Fruit fly (Drosophila melanogaster) whole organism, pupa: ENCODE results near the gene mEFG1.
A peak's percentile ranks its signal among the peaks of the same experiment; 100 is the strongest.

Experiments
- CG10348 ChIP-seq: fragments of 200-800 bp; sonication (Bioruptor generic); IDR thresholded peaks from 2 replicates; pipeline ENCODE4 v1.3.6; 2022; ENCODE audit warnings: missing biosample characterization, missing genetic modification characterization
- CG12605 ChIP-seq: fragments of 200-800 bp; sonication (Bioruptor generic); IDR thresholded peaks from 2 replicates; pipeline ENCODE4 v1.3.6; 2022; ENCODE audit warnings: missing biosample characterization, missing genetic modification characterization
- CG14655 ChIP-seq: fragments of 200-800 bp; sonication (Bioruptor generic); optimal IDR thresholded peaks from 3 replicates; lab custom pipeline; 2017; ENCODE audit warnings: mild to moderate bottlenecking, missing biosample characterization, missing genetic modification reagents, missing genetic modification characterization
- CG15710 ChIP-seq: fragments of 200-800 bp; sonication (Bioruptor generic); optimal IDR thresholded peaks from 2 replicates; lab custom pipeline; 2018; ENCODE audit warnings: missing biosample characterization, mild to moderate bottlenecking, missing genetic modification characterization, moderate library complexity
- CG17806 ChIP-seq: fragments of 200-800 bp; sonication (Bioruptor generic); optimal IDR thresholded peaks from 2 replicates; lab custom pipeline; 2018; ENCODE audit warnings: missing biosample characterization, mild to moderate bottlenecking, missing genetic modification characterization, moderate library complexity
- CG32121 ChIP-seq: fragments of 200-800 bp; sonication (Bioruptor generic); IDR thresholded peaks from 2 replicates; pipeline ENCODE4 v1.3.6; 2022; ENCODE audit warnings: missing biosample characterization, missing genetic modification characterization
- CG34367 ChIP-seq: fragments of 200-800 bp; sonication (Bioruptor generic); optimal IDR thresholded peaks from 2 replicates; lab custom pipeline; 2018; ENCODE audit warnings: missing biosample characterization, mild to moderate bottlenecking, missing genetic modification characterization
- CG4496 ChIP-seq: fragments of 200-800 bp; sonication (Bioruptor generic); IDR thresholded peaks from 3 replicates; pipeline ENCODE4 v1.3.6; 2022; ENCODE audit warnings: missing biosample characterization, missing genetic modification characterization
- CG8159 ChIP-seq: fragments of 200-800 bp; sonication (Bioruptor generic); optimal IDR thresholded peaks from 3 replicates; lab custom pipeline; 2018; ENCODE audit warnings: missing biosample characterization, mild to moderate bottlenecking, missing genetic modification characterization, moderate library complexity
- CG8301 ChIP-seq: fragments of 200-800 bp; sonication (Bioruptor generic); optimal IDR thresholded peaks from 2 replicates; lab custom pipeline; 2018; ENCODE audit warnings: missing biosample characterization, mild to moderate bottlenecking, missing genetic modification characterization
- CG9948 ChIP-seq: fragments of 200-800 bp; sonication (Bioruptor generic); optimal IDR thresholded peaks from 2 replicates; lab custom pipeline; 2018; ENCODE audit warnings: missing biosample characterization, mild to moderate bottlenecking, missing genetic modification characterization, moderate library complexity
- D1 ChIP-seq: fragments of 200-800 bp; sonication (Bioruptor generic); optimal IDR thresholded peaks from 2 replicates; lab custom pipeline; 2018; ENCODE audit warnings: missing biosample characterization, mild to moderate bottlenecking, missing genetic modification characterization, moderate library complexity
- EcR ChIP-seq: fragments of 200-800 bp; sonication (Bioruptor generic); optimal IDR thresholded peaks from 3 replicates; lab custom pipeline; 2019; ENCODE audit warnings: missing biosample characterization, missing genetic modification characterization, mild to moderate bottlenecking, moderate library complexity, missing genetic modification reagents
- Ets98B ChIP-seq: fragments of 200-800 bp; sonication (Bioruptor generic); IDR thresholded peaks from 2 replicates; pipeline ENCODE4 v1.3.6; 2022; ENCODE audit warnings: missing biosample characterization, missing genetic modification characterization
- Pif1A ChIP-seq: fragments of 200-800 bp; sonication (Bioruptor generic); optimal IDR thresholded peaks from 3 replicates; lab custom pipeline; 2016; ENCODE audit warnings: missing biosample characterization, missing genetic modification characterization
- Pif1B ChIP-seq: fragments of 200-800 bp; sonication (Bioruptor generic); optimal IDR thresholded peaks from 3 replicates; lab custom pipeline; 2016; ENCODE audit warnings: missing biosample characterization, missing genetic modification characterization
- Snoo ChIP-seq: fragments of 200-800 bp; sonication (Bioruptor generic); optimal IDR thresholded peaks from 3 replicates; lab custom pipeline; 2017; ENCODE audit warnings: missing biosample characterization, mild to moderate bottlenecking, missing genetic modification characterization, inconsistent platforms
- fd96Ca ChIP-seq: fragments of 200-800 bp; sonication (Bioruptor generic); IDR thresholded peaks from 3 replicates; pipeline ENCODE4 v1.3.6; 2022; ENCODE audit warnings: missing biosample characterization, missing genetic modification characterization
- gl ChIP-seq: fragments of 200-800 bp; sonication (Bioruptor generic); optimal IDR thresholded peaks from 2 replicates; lab custom pipeline; 2018; ENCODE audit warnings: missing biosample characterization, mild to moderate bottlenecking, missing genetic modification characterization
- rn ChIP-seq: fragments of 200-800 bp; sonication (Bioruptor generic); IDR thresholded peaks from 2 replicates; pipeline ENCODE4 v1.3.6; 2022; ENCODE audit warnings: missing biosample characterization, missing genetic modification characterization

Gene mEFG1

dm6 chr2L:7227434-7227833 is 4.6 kb upstream of the mEFG1 start, which contains the start of gene CG43799:
TSS of gene CG43799 (plus strand) at chr2L:7227734.
- TF ChIP-seq Pif1A (GFP tag; lab: Kevin White, UChicago) = no peak
- TF ChIP-seq Snoo (tag; lab: Kevin White, UChicago) = no peak
- no peak for TF ChIP-seq CG34367 (tag; lab: Kevin White, UChicago)
- no peak for TF ChIP-seq CG8301
- no peak for TF ChIP-seq Pif1B
- TF ChIP-seq CG12605 (GFP tag; lab: Robert Waterston, UW) = no peak
- TF ChIP-seq rn (GFP tag; lab: Robert Waterston, UW) = no peak
- TF ChIP-seq CG10348 (GFP tag; lab: Robert Waterston, UW) = no peak
- TF ChIP-seq CG8159 = no peak
- no peak for TF ChIP-seq gl (tag; lab: Kevin White, UChicago)

DNA sequence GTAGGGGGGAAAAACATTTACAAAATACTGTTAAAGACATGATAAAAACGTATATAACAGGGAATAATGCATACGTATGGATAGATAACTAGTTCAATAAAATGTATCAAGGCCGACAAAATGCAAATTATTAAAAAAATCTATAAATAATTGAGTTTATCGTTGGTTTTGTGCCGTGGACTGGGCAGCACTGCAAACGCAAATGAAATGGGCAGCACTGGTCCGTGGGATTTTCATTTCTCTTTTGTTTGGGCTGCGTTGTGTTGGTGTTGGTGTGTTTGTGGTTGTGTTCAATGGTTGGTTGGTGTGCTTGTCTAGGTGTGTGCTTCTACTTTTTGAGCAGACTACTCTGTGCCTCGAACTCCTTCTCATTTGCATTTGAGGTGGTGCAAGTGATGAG is 3.7 kb upstream of the mEFG1 start:
- TF ChIP-seq rn (GFP tag; lab: Robert Waterston, UW) = no peak
- TF ChIP-seq Snoo (tag; lab: Kevin White, UChicago) = no peak
- no peak for TF ChIP-seq gl (tag; lab: Kevin White, UChicago)
- no peak for TF ChIP-seq fd96Ca (GFP tag; lab: Robert Waterston, UW)
- TF ChIP-seq CG14655 (GFP tag; lab: Kevin White, UChicago) = no peak
- no peak for TF ChIP-seq CG17806 (tag; lab: Kevin White, UChicago)
- no peak for TF ChIP-seq EcR (GFP tag; lab: Kevin White, UChicago)
- TF ChIP-seq CG32121 (GFP tag; lab: Robert Waterston, UW) = no peak
- TF ChIP-seq CG12605 (GFP tag; lab: Robert Waterston, UW) = no peak
- TF ChIP-seq CG10348 (GFP tag; lab: Robert Waterston, UW) = no peak
- TF ChIP-seq CG8301 = no peak
- no peak for TF ChIP-seq Ets98B (GFP tag; lab: Robert Waterston, UW)
- no peak for TF ChIP-seq Pif1B
- no peak for TF ChIP-seq CG15710 (tag; lab: Kevin White, UChicago)
- TF ChIP-seq CG4496 (GFP tag; lab: Robert Waterston, UW) = no peak

DNA sequence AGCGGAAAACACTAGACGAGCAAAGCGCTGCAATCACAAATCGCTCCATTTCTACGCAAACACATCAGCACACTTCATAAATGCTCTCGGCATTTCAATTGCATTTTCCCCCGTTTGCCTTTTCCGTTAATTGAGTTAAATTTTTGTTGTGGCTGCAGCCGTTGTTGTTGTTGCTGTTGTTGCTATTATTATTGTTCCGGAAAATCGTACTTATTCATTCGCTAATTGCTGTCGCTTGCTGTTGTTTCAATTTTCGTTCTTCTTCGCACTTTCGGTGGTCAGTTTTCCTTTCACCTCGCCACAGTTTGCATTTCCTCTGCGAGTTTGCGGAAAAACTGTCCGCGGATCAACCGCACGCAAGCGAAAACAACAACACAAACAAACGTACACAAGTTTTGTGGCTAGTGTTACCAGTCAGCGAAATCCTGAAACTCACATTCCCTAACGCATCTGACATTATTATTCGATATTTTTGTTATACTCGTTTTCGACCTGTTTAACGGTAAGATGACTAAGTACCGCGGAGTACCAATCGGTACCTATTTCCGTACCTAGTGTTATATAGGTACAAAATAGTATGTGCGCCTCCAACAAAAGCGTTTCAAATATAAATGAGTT is 3.1 kb downstream of the mEFG1 start, which contains the start of gene CG13784:
Gene CG13784 (minus strand): TSS at position 384 of the 618 bp plus-strand sequence.
- TF ChIP-seq CG12605 (GFP tag; lab: Robert Waterston, UW) = peak; percentile 19; the same call in 1 of the 2 replicates
- TF ChIP-seq CG32121 (GFP tag; lab: Robert Waterston, UW) = peak; percentile 33
- TF ChIP-seq CG9948 (tag; lab: Kevin White, UChicago) = no peak
- peak; percentile 19 for TF ChIP-seq CG15710 (tag; lab: Kevin White, UChicago)
- TF ChIP-seq CG4496 (GFP tag; lab: Robert Waterston, UW) = peak; percentile 76
- TF ChIP-seq fd96Ca (GFP tag; lab: Robert Waterston, UW) = no peak
- TF ChIP-seq Ets98B (GFP tag; lab: Robert Waterston, UW) = 0 out of 2 replicates have a peak, but pooled peaks have one; percentile 44
- peak; percentile 16 for TF ChIP-seq CG8301
- TF ChIP-seq gl (tag; lab: Kevin White, UChicago) = no peak
- peak; percentile 14 for TF ChIP-seq Snoo (tag; lab: Kevin White, UChicago)
- TF ChIP-seq Pif1B = peak; percentile 28
- no peak for TF ChIP-seq Pif1A (GFP tag; lab: Kevin White, UChicago)
- peak; percentile 13 for TF ChIP-seq CG34367 (tag; lab: Kevin White, UChicago)

- peak; percentile 5 for TF ChIP-seq CG8301
- no peak for TF ChIP-seq CG15710 (tag; lab: Kevin White, UChicago)
- peak; percentile 8; the same call in 2 of the 3 replicates for TF ChIP-seq CG4496 (GFP tag; lab: Robert Waterston, UW)
- peak; percentile 6 for TF ChIP-seq CG14655 (GFP tag; lab: Kevin White, UChicago)
Measured at dm6 chr2L:7219172-7219571, 3.7 kb downstream of the mEFG1 start.

DNA sequence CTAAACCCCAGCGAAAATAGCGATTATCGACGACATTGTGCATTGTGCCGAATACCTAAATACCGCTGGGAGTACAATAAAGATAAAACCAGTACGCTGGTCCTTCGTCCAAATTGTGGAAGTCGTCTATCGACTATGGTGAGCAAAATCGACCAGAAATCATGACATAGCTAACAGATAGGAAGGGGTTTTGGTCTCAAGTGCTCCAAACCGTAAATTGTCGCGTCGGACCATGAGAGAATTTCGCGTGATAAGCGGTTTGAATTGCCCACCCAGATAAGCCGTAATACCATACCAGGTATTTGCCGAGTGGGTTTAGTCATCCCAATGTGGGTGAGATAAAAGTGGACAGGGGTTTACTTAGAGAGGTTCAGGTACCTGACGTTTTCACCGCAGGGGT is 5.0 kb downstream of the mEFG1 start:
- TF ChIP-seq CG34367 (tag; lab: Kevin White, UChicago) (no peak), fd96Ca (GFP tag; lab: Robert Waterston, UW) (no peak), CG32121 (GFP tag; lab: Robert Waterston, UW) (no peak), CG9948 (tag; lab: Kevin White, UChicago) (no peak), CG8301 (no peak), Snoo (tag; lab: Kevin White, UChicago) (no peak), Ets98B (GFP tag; lab: Robert Waterston, UW) (no peak), gl (tag; lab: Kevin White, UChicago) (no peak), CG12605 (GFP tag; lab: Robert Waterston, UW) (no peak), CG14655 (GFP tag; lab: Kevin White, UChicago) (no peak), CG15710 (tag; lab: Kevin White, UChicago) (no peak)

DNA sequence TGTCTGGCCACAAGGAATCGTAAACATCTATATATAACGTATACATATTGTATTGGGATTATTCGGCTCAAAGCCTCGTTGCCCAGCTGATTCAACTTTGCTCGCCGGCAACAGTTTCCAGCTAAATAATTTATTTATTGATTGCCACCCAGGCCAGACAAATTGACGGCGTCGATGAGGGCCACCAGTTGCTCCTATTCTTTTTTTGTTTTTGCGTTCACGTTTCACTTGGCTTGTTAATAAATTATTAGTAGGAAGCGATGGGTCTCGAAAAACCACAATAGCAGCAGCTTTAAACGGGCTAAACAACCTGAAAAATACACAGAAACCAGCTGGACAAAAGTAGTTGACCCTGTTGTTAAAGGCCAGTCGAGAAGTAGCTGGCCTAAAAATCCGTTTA is 5.8 kb downstream of the mEFG1 start:
- peak; percentile 6 for TF ChIP-seq EcR (GFP tag; lab: Kevin White, UChicago)
- no peak for TF ChIP-seq CG32121 (GFP tag; lab: Robert Waterston, UW)
- no peak for TF ChIP-seq CG8159
- 0 out of 3 replicates have a peak, but pooled peaks have one; percentile 34 for TF ChIP-seq CG4496 (GFP tag; lab: Robert Waterston, UW)
- no peak for TF ChIP-seq Ets98B (GFP tag; lab: Robert Waterston, UW)

DNA sequence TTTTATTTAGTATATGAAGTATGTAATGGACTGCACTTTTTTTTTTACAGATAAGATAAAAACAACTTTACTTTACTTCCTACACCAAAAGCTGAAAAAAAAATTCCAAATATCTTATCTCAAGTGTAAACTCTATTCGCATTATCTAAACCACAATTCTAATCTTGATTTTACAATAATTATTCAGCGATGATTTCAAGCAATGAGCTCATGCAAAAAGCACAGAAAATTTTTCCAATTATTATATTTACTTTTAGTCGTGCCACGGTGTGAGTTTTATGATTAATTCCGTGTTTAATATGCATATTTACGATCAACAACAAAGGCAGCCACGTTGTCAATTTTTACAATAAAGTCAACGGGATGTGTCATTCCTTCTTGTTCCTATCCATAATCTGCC is 6.6 kb downstream of the mEFG1 start:
- no peak for TF ChIP-seq D1 (tag; lab: Kevin White, UChicago)
- TF ChIP-seq fd96Ca (GFP tag; lab: Robert Waterston, UW) = no peak
- no peak for TF ChIP-seq CG8301
- TF ChIP-seq Ets98B (GFP tag; lab: Robert Waterston, UW) = no peak
- TF ChIP-seq CG32121 (GFP tag; lab: Robert Waterston, UW) = no peak
